Worm (Caenorhabditis elegans) whole organism, late embryonic: Measurements from ENCODE around the gene ZC116.1.

Experiments
- F13H6.1 ChIP-seq: sonication (generic microtip); optimal IDR thresholded peaks from 2 replicates; lab custom pipeline; 2016; ENCODE audit warnings: missing genetic modification characterization, missing compliant biosample characterization
- K02D7.2 ChIP-seq: sonication (generic microtip); optimal IDR thresholded peaks from 2 replicates; lab custom pipeline; 2017; ENCODE audit warnings: mild to moderate bottlenecking, missing genetic modification characterization, missing compliant biosample characterization
- T23F11.4 ChIP-seq: fragments of 200-800 bp; sonication (Bioruptor generic); optimal IDR thresholded peaks from 2 replicates; lab custom pipeline; 2018; ENCODE audit warnings: mild to moderate bottlenecking, missing genetic modification characterization, missing compliant biosample characterization
- ahr-1 ChIP-seq: sonication (generic microtip); optimal IDR thresholded peaks from 2 replicates; lab custom pipeline; 2016; ENCODE audit warnings: missing genetic modification characterization, missing compliant biosample characterization
- ama-1 ChIP-seq: fragments of 150-350 bp; optimal IDR thresholded peaks from 2 replicates; lab custom pipeline; 2014
- ceh-14 ChIP-seq: sonication (generic microtip); optimal IDR thresholded peaks from 2 replicates; lab custom pipeline; 2016; ENCODE audit warnings: missing genotype, missing genetic modification characterization, missing compliant biosample characterization
- ceh-19 ChIP-seq: fragments of 200-800 bp; sonication (Bioruptor generic); optimal IDR thresholded peaks from 2 replicates; lab custom pipeline; 2018; ENCODE audit warnings: mild to moderate bottlenecking, missing genetic modification characterization, missing compliant biosample characterization
- ceh-2 ChIP-seq: sonication (generic microtip); optimal IDR thresholded peaks from 2 replicates; lab custom pipeline; 2016; ENCODE audit warnings: missing genotype, missing genetic modification characterization, missing compliant biosample characterization
- ceh-22 ChIP-seq: sonication (generic microtip); optimal IDR thresholded peaks from 2 replicates; lab custom pipeline; 2017; ENCODE audit warnings: missing biosample characterization, missing genetic modification characterization
- ceh-31 ChIP-seq: sonication (generic microtip); optimal IDR thresholded peaks from 2 replicates; lab custom pipeline; 2016; ENCODE audit warnings: missing genetic modification characterization, missing compliant biosample characterization
- ceh-34 ChIP-seq: sonication (generic microtip); optimal IDR thresholded peaks from 2 replicates; lab custom pipeline; 2016; ENCODE audit warnings: mild to moderate bottlenecking, missing genetic modification characterization, missing compliant biosample characterization
- ceh-45 ChIP-seq: fragments of 200-800 bp; sonication (Bioruptor generic); IDR thresholded peaks from 2 replicates; pipeline ENCODE4 v1.3.6; 2022; ENCODE audit warnings: missing genetic modification reagents, missing genetic modification characterization, missing compliant biosample characterization
- ceh-6 ChIP-seq: fragments of 200-800 bp; sonication (Bioruptor generic); optimal IDR thresholded peaks from 2 replicates; lab custom pipeline; 2018; ENCODE audit warnings: mild to moderate bottlenecking, missing genetic modification characterization, missing compliant biosample characterization
- che-1 ChIP-seq: sonication (generic microtip); optimal IDR thresholded peaks from 2 replicates; lab custom pipeline; 2016; ENCODE audit warnings: mild to moderate bottlenecking, missing genetic modification characterization, missing compliant biosample characterization
- dve-1 ChIP-seq: sonication (generic microtip); optimal IDR thresholded peaks from 2 replicates; lab custom pipeline; 2017; ENCODE audit warnings: antibody characterized with exemption, mild to moderate bottlenecking, missing genetic modification characterization, missing compliant biosample characterization
- elt-2 ChIP-seq: sonication (generic microtip); optimal IDR thresholded peaks from 2 replicates; lab custom pipeline; 2016; ENCODE audit warnings: missing genetic modification reagents, missing genetic modification characterization, missing compliant biosample characterization
- ets-4 ChIP-seq: sonication (generic microtip); optimal IDR thresholded peaks from 2 replicates; lab custom pipeline; 2016; ENCODE audit warnings: missing genetic modification characterization, missing compliant biosample characterization
- eyg-1 ChIP-seq: sonication (generic microtip); optimal IDR thresholded peaks from 2 replicates; lab custom pipeline; 2016; ENCODE audit warnings: missing genotype, missing genetic modification characterization, missing compliant biosample characterization
- fkh-10 ChIP-seq: fragments of 150-350 bp; optimal IDR thresholded peaks from 2 replicates; lab custom pipeline; 2014; ENCODE audit warnings: missing biosample characterization, missing genetic modification reagents, missing genetic modification characterization
- fkh-6 ChIP-seq: sonication (generic microtip); optimal IDR thresholded peaks from 2 replicates; lab custom pipeline; 2016; ENCODE audit warnings: missing genetic modification characterization, missing compliant biosample characterization
- hlh-30 ChIP-seq: sonication (generic microtip); optimal IDR thresholded peaks from 2 replicates; lab custom pipeline; 2017; ENCODE audit warnings: antibody characterized with exemption, missing genetic modification characterization, missing compliant biosample characterization; ENCODE audit not compliant: insufficient read depth
- hlh-8 ChIP-seq: sonication (generic microtip); optimal IDR thresholded peaks from 2 replicates; lab custom pipeline; 2016; ENCODE audit warnings: missing genotype, missing genetic modification characterization, missing compliant biosample characterization
- lim-6 ChIP-seq: sonication (generic microtip); optimal IDR thresholded peaks from 2 replicates; lab custom pipeline; 2016; ENCODE audit warnings: missing genetic modification characterization, missing compliant biosample characterization
- lin-11 ChIP-seq: fragments of 200-800 bp; sonication (Bioruptor generic); optimal IDR thresholded peaks from 2 replicates; lab custom pipeline; 2018; ENCODE audit warnings: mild to moderate bottlenecking, missing genetic modification characterization, missing compliant biosample characterization
- madf-2 ChIP-seq: sonication (generic microtip); optimal IDR thresholded peaks from 2 replicates; lab custom pipeline; 2017; ENCODE audit warnings: missing genetic modification characterization, missing compliant biosample characterization
- mec-3 ChIP-seq: sonication (generic microtip); optimal IDR thresholded peaks from 2 replicates; lab custom pipeline; 2016; ENCODE audit warnings: borderline replicate concordance, missing genetic modification characterization, missing compliant biosample characterization
- nfya-1 ChIP-seq: sonication (generic microtip); optimal IDR thresholded peaks from 2 replicates; lab custom pipeline; 2017; ENCODE audit warnings: missing genetic modification characterization, mild to moderate bottlenecking, missing compliant biosample characterization, antibody characterized with exemption, moderate library complexity
- nhr-11 ChIP-seq: fragments of 150-350 bp; optimal IDR thresholded peaks from 2 replicates; lab custom pipeline; 2014; ENCODE audit warnings: missing biosample characterization, missing genetic modification characterization
- nhr-232 ChIP-seq: sonication (generic microtip); optimal IDR thresholded peaks from 2 replicates; lab custom pipeline; 2016; ENCODE audit warnings: missing genetic modification characterization, missing compliant biosample characterization
- pag-3 ChIP-seq: sonication (generic microtip); optimal IDR thresholded peaks from 2 replicates; lab custom pipeline; 2016; ENCODE audit warnings: missing compliant biosample characterization, missing genetic modification characterization, borderline replicate concordance
- pat-9 ChIP-seq: fragments of 200-800 bp; sonication (Bioruptor generic); optimal IDR thresholded peaks from 2 replicates; lab custom pipeline; 2018; ENCODE audit warnings: mild to moderate bottlenecking, missing genetic modification characterization, moderate library complexity, missing compliant biosample characterization
- pax-1 ChIP-seq: fragments of 150-350 bp; optimal IDR thresholded peaks from 2 replicates; lab custom pipeline; 2014; ENCODE audit warnings: missing biosample characterization, missing genetic modification characterization
- pha-2 ChIP-seq: sonication (generic microtip); optimal IDR thresholded peaks from 2 replicates; lab custom pipeline; 2017; ENCODE audit warnings: mild to moderate bottlenecking, missing genetic modification characterization, missing compliant biosample characterization
- pha-4 ChIP-seq: fragments of 150-350 bp; optimal IDR thresholded peaks from 2 replicates; lab custom pipeline; 2018; ENCODE audit warnings: missing biosample characterization, missing genetic modification reagents, missing genetic modification characterization
- pros-1 ChIP-seq: fragments of 150-350 bp; optimal IDR thresholded peaks from 2 replicates; lab custom pipeline; 2014; ENCODE audit warnings: missing biosample characterization, missing genetic modification reagents, missing genetic modification characterization
- rnt-1 ChIP-seq: sonication (generic microtip); optimal IDR thresholded peaks from 2 replicates; lab custom pipeline; 2016; ENCODE audit warnings: missing genetic modification characterization, missing compliant biosample characterization
- tbx-2 ChIP-seq: sonication (generic microtip); optimal IDR thresholded peaks from 2 replicates; lab custom pipeline; 2016; ENCODE audit warnings: missing genetic modification characterization, missing compliant biosample characterization
- tbx-7 ChIP-seq: sonication (generic microtip); optimal IDR thresholded peaks from 2 replicates; lab custom pipeline; 2016; ENCODE audit warnings: missing genotype, missing genetic modification characterization, missing compliant biosample characterization
- unc-3 ChIP-seq, 2 experiments: fragments of 200-800 bp in 1 of 2; sonication (Bioruptor generic) in 1 of 2; sonication (generic microtip) in 1 of 2; conservative IDR thresholded peaks in 1 of 2; optimal IDR thresholded peaks in 1 of 2; 2 replicates each; pipeline versions ENCODE4 v1.3.6 to Lab custom; 2016 to 2022; ENCODE audit warnings: missing compliant biosample characterization in 2 of 2, missing genetic modification characterization in 2 of 2, missing genetic modification reagents in 1 of 2
- unc-42 ChIP-seq: sonication (generic microtip); optimal IDR thresholded peaks from 2 replicates; lab custom pipeline; 2016; ENCODE audit warnings: missing genotype, missing genetic modification characterization, missing compliant biosample characterization
- unc-55 ChIP-seq: sonication (generic microtip); optimal IDR thresholded peaks from 2 replicates; lab custom pipeline; 2017; ENCODE audit warnings: missing biosample characterization, missing genetic modification reagents, missing genetic modification characterization
- unc-86 ChIP-seq: sonication (generic microtip); optimal IDR thresholded peaks from 2 replicates; lab custom pipeline; 2016; ENCODE audit warnings: missing genetic modification characterization, missing compliant biosample characterization
- zip-5 ChIP-seq: sonication (generic microtip); optimal IDR thresholded peaks from 2 replicates; lab custom pipeline; 2016; ENCODE audit warnings: missing genetic modification characterization, missing compliant biosample characterization
- ztf-16 ChIP-seq: sonication (generic microtip); optimal IDR thresholded peaks from 2 replicates; lab custom pipeline; 2017; ENCODE audit warnings: missing genetic modification characterization, missing compliant biosample characterization

ZC116.1 gene

ce11 chrV:12588030-12588429 is 21.6 kb upstream of the ZC116.1 start, which contains the start of gene C14C10.1:
C14C10.1 (plus strand) TSS chrV:12588330.
- TF ChIP-seq ceh-6 (GFP tag; lab: Kevin White, UChicago), result no peak
- TF ChIP-seq nhr-232 (tag; lab: Kevin White, UChicago), result no peak
- TF ChIP-seq nfya-1 (tag; lab: Kevin White, UChicago), result no peak
- TF ChIP-seq lim-6, result no peak
- TF ChIP-seq unc-86 (tag; lab: Kevin White, UChicago), result no peak
- TF ChIP-seq ceh-34 (tag; lab: Kevin White, UChicago), result no peak

DNA sequence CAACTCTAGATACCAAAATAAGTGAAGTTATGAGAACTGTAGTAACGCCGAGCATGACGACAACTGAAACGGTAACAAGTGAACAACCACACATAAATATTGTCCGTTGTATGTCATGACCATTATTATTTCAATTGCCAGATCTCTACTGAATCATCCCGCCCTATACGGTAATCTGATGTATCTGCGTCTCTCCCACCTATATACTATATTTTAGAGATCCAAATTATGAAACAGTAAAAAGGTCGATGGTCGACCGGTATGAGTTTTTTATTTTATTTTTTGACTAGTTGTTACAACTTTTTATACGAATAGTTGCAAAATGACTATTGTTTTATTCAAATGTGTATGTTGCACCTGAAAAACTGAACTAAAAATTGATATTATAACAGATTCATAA is 19.0 kb upstream of the ZC116.1 start, which contains the start of gene ttr-43:
Gene ttr-43 (minus strand): TSS at position 101 of the 400 bp plus-strand sequence.
- TF ChIP-seq ceh-6 (GFP tag; lab: Kevin White, UChicago), result no peak
- TF ChIP-seq ceh-31 (tag; lab: Kevin White, UChicago), result no peak
- no peak for TF ChIP-seq mec-3 (tag; lab: Kevin White, UChicago)
- no peak for TF ChIP-seq ahr-1 (tag; lab: Kevin White, UChicago)
- TF ChIP-seq tbx-7, result no peak

DNA sequence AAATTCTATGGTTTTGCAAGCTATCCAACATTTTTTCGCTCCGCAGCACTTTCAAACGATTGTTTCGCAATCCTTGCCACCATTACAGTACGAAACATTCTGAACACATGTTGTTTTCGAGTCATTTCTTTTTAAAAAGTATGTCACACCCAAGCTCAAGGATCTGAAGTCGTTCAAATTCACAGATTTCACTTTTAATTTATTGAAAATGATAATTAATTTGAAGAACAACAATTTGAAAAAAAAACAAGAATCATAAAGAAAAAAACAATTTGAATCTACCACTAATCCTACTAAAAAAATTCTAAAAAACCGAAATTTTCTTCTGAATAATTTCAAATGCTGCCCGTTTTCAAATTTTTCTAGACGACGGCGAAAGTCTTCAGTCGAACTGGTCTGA is 17.2 kb upstream of the ZC116.1 start, which contains the start of gene C14C10.2:
Gene C14C10.2 (minus strand): TSS at position 101 of the 400 bp plus-strand sequence.
- TF ChIP-seq ceh-34 (tag; lab: Kevin White, UChicago) (no peak), pax-1 (no peak), dve-1 (tag; lab: Kevin White, UChicago) (no peak), ceh-14 (no peak), ets-4 (no peak), ztf-16 (tag; lab: Kevin White, UChicago) (no peak), elt-2 (tag; lab: Kevin White, UChicago) (no peak), ceh-22 (tag; lab: Kevin White, UChicago) (no peak), ama-1 (lab: Kevin White, UChicago) (no peak), tbx-2 (no peak), fkh-6 (tag; lab: Kevin White, UChicago) (no peak), nhr-11 (tag; lab: Kevin White, UChicago) (no peak), K02D7.2 (no peak), ceh-45 (no peak), pat-9 (no peak), pag-3 (no peak), pha-2 (tag; lab: Kevin White, UChicago) (no peak), nhr-232 (tag; lab: Kevin White, UChicago) (no peak), pha-4 (no peak), eyg-1 (tag; lab: Kevin White, UChicago) (no peak)

DNA sequence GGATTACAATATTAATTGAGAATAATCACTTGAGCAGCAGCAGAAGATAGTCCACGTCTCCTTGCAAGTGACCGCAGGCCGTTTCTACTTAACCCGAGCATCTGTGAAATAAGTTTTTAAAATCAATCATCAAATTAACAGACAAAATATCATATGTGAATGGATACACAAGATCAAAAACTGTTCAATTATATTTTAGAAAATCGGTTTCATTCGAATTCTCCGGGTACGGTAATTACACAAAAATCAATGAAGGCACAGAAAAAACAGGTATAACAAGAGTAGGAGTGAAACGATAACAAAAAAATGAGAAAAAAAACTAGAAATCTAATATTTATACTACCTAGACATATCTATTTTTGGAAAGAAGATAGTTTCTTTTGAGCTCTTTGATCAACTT is 13.4 kb upstream of the ZC116.1 start, which contains the start of gene mma-1:
Gene mma-1 (minus strand): TSS at position 101 of the 400 bp plus-strand sequence.
- TF ChIP-seq unc-86 (tag; lab: Kevin White, UChicago) (no peak), unc-3 (GFP tag; conservative IDR thresholded peaks at IDR 0.05; lab: Robert Waterston, UW) (no peak), unc-3 (tag; optimal IDR thresholded peaks at IDR 0.05; lab: Kevin White, UChicago) (no peak), rnt-1 (tag; lab: Kevin White, UChicago) (no peak), pros-1 (tag; lab: Kevin White, UChicago) (no peak), lin-11 (tag; lab: Kevin White, UChicago) (no peak), hlh-30 (tag; lab: Kevin White, UChicago) (no peak), lim-6 (no peak)

DNA sequence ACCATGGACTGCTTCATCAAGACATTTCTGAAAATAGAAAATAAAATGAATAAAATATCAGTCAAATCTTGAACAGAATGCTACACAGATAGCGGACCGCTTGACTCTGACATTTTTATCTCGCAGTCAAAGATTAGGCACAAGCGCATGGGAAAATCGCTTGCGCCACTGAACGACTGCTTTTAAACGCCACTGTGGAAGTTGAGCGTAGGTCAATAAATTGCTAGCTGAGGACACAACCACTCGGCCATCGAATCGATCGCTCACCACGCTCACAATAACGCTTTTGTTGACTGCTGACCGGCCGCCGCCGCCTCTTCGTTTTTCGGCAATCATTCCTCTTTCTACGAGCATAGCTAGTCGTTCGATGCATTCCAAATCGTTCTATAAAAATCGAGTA is 12.8 kb upstream of the ZC116.1 start:
- TF ChIP-seq pha-4 (no peak), madf-2 (peak; percentile 24), F13H6.1 (peak; percentile 29), hlh-8 (tag; lab: Kevin White, UChicago) (peak; percentile 31), fkh-10 (no peak), ceh-14 (peak; percentile 68), unc-55 (GFP tag; lab: Kevin White, UChicago) (no peak), ceh-19 (GFP tag; lab: Kevin White, UChicago) (peak; percentile 54), pag-3 (no peak), elt-2 (tag; lab: Kevin White, UChicago) (peak; percentile 89), eyg-1 (tag; lab: Kevin White, UChicago) (peak; percentile 60), unc-42 (no peak), pax-1 (no peak), ama-1 (lab: Kevin White, UChicago) (no peak), ceh-22 (tag; lab: Kevin White, UChicago) (no peak), T23F11.4 (no peak), zip-5 (tag; lab: Kevin White, UChicago) (peak; percentile 48), tbx-2 (peak; percentile 55), che-1 (tag; lab: Kevin White, UChicago) (peak; percentile 66), dve-1 (tag; lab: Kevin White, UChicago) (peak; percentile 52), ceh-2 (tag; lab: Kevin White, UChicago) (peak; percentile 72)
